Fruit fly (Drosophila melanogaster): ENCODE results near the gene CG10011.

DNA sequence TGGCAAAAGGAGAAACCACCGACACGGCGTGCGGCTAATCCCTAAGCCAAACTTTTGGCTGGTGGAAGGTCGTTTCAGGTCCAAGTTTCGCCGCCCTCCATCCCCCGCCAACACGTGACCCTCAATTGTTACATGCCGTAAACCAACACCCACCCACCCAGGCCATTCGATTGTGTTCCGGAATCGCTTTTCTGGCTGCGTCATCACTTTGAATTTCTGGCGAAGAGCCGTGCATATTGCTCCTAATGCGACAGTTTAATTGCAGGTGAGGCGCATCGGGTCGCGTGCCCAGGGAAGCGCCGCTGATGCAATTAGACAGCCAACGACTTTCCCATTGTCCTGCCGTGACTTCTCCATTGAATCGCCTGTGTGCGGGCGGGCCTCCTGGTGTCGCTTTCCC is 40.0 kb downstream of the CG10011 start:
- no peak for TF ChIP-seq CG11617 (GFP tag; optimal IDR thresholded peaks at IDR 0.05)
- TF ChIP-seq pad (GFP tag; optimal IDR thresholded peaks at IDR 0.05) = no peak
- no peak for TF ChIP-seq Crg-1 (GFP tag; optimal IDR thresholded peaks at IDR 0.05)
- TF ChIP-seq CG33017 (tag; optimal IDR thresholded peaks at IDR 0.05) = no peak
- no peak for TF ChIP-seq CG7045 (GFP tag; optimal IDR thresholded peaks at IDR 0.05)
- no peak for TF ChIP-seq CG1620 (GFP tag; optimal IDR thresholded peaks at IDR 0.05)
- no peak for TF ChIP-seq tj (GFP tag; optimal IDR thresholded peaks at IDR 0.05)

Data from whole organism, adult.